Fruit fly (Drosophila melanogaster) whole organism, adult: ENCODE results near the gene CG31104.
A peak's percentile ranks its signal among the peaks of the same experiment; 100 is the strongest.

Source experiments
- CG11617 ChIP-seq: fragments of 200-800 bp; sonication (Bioruptor generic); optimal IDR thresholded peaks from 2 replicates; lab custom pipeline; 2017; ENCODE audit warnings: mild to moderate bottlenecking, missing biosample characterization, missing genetic modification reagents, missing genetic modification characterization
- CG12768 ChIP-seq: fragments of 200-800 bp; sonication (Bioruptor generic); optimal IDR thresholded peaks from 2 replicates; lab custom pipeline; 2017; ENCODE audit warnings: missing biosample characterization, missing genetic modification characterization, mild to moderate bottlenecking, moderate library complexity, missing genetic modification reagents
- CG14711 ChIP-seq: fragments of 200-800 bp; sonication (Bioruptor generic); optimal IDR thresholded peaks from 2 replicates; lab custom pipeline; 2018; ENCODE audit warnings: missing biosample characterization, mild to moderate bottlenecking, missing genetic modification characterization, moderate library complexity
- CG1620 ChIP-seq: fragments of 200-800 bp; sonication (Bioruptor generic); optimal IDR thresholded peaks from 2 replicates; lab custom pipeline; 2016; ENCODE audit warnings: missing biosample characterization, missing genetic modification characterization
- CG33017 ChIP-seq: fragments of 200-800 bp; sonication (Bioruptor generic); optimal IDR thresholded peaks from 2 replicates; lab custom pipeline; 2018; ENCODE audit warnings: missing biosample characterization, mild to moderate bottlenecking, missing genetic modification characterization, moderate library complexity
- CG5204 ChIP-seq: fragments of 200-800 bp; sonication (Bioruptor generic); optimal IDR thresholded peaks from 2 replicates; lab custom pipeline; 2016; ENCODE audit warnings: missing biosample characterization, missing genetic modification characterization
- CG7045 ChIP-seq: fragments of 200-800 bp; sonication (Bioruptor generic); optimal IDR thresholded peaks from 2 replicates; lab custom pipeline; 2017; ENCODE audit warnings: missing biosample characterization, mild to moderate bottlenecking, missing genetic modification characterization
- CG7101 ChIP-seq: fragments of 200-800 bp; sonication (Bioruptor generic); optimal IDR thresholded peaks from 2 replicates; lab custom pipeline; 2018; ENCODE audit warnings: missing biosample characterization, mild to moderate bottlenecking, missing genetic modification characterization, moderate library complexity
- Clk ChIP-seq: fragments of 200-800 bp; sonication (Bioruptor generic); optimal IDR thresholded peaks from 2 replicates; lab custom pipeline; 2017; ENCODE audit warnings: missing biosample characterization, missing genetic modification characterization
- Crg-1 ChIP-seq: fragments of 200-800 bp; sonication (Bioruptor generic); optimal IDR thresholded peaks from 2 replicates; lab custom pipeline; 2016; ENCODE audit warnings: missing biosample characterization, missing genetic modification characterization
- Hr96 ChIP-seq: fragments of 200-800 bp; sonication (Bioruptor generic); optimal IDR thresholded peaks from 2 replicates; lab custom pipeline; 2016; ENCODE audit warnings: missing biosample characterization, missing genetic modification characterization
- Mnt ChIP-seq: fragments of 200-800 bp; sonication (Bioruptor generic); optimal IDR thresholded peaks from 2 replicates; lab custom pipeline; 2016; ENCODE audit warnings: missing biosample characterization, mild to moderate bottlenecking, missing genetic modification characterization
- bab1 ChIP-seq: fragments of 200-800 bp; sonication (Bioruptor generic); optimal IDR thresholded peaks from 3 replicates; lab custom pipeline; 2019; ENCODE audit warnings: missing biosample characterization, mild to moderate bottlenecking, missing genetic modification characterization, moderate library complexity
- cic ChIP-seq: fragments of 200-800 bp; sonication (Bioruptor generic); optimal IDR thresholded peaks from 2 replicates; lab custom pipeline; 2017; ENCODE audit warnings: missing biosample characterization, mild to moderate bottlenecking, missing genetic modification characterization, moderate library complexity
- cnc ChIP-seq, 2 experiments: fragments of >200 bp; optimal IDR thresholded peaks; 2 replicates each; lab custom pipeline; 2017
- kay ChIP-seq: fragments of 200-800 bp; sonication (Bioruptor generic); peaks from one replicate; lab custom pipeline; 2016; ENCODE audit warnings: missing biosample characterization, missing genetic modification characterization, borderline replicate concordance
- pad ChIP-seq: fragments of 200-800 bp; sonication (Bioruptor generic); optimal IDR thresholded peaks from 3 replicates; lab custom pipeline; 2017; ENCODE audit warnings: missing biosample characterization, missing genetic modification characterization, mild to moderate bottlenecking, moderate library complexity, missing genetic modification reagents
- tj ChIP-seq: fragments of 200-800 bp; sonication (Bioruptor generic); optimal IDR thresholded peaks from 3 replicates; lab custom pipeline; 2017; ENCODE audit warnings: missing biosample characterization, mild to moderate bottlenecking, missing genetic modification characterization, moderate library complexity
- toe ChIP-seq: fragments of 200-800 bp; sonication (Bioruptor generic); optimal IDR thresholded peaks from 2 replicates; lab custom pipeline; 2016; ENCODE audit warnings: missing biosample characterization, missing genetic modification characterization

Gene CG31104

DNA sequence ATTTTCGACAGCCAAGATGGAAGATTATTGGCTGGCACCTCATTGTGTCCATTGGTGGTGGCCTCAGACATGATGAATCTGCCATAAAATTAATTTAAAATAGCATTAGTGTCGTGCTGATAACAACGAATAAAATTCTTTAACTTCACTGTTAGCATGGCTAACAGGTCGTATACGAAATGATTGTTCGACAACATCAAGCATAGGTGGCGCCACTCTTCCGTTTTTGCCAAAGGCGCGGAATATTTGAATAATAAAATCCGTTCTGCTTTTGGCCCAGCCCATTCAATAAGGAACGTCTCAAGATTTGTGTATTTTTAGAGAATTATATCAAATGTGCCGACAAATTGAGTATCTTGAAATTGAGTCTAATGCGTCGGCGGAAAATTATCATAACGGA lies 27.3 kb downstream of the CG31104 start:
- TF ChIP-seq Crg-1 (GFP tag; lab: Kevin White, UChicago): no peak
- TF ChIP-seq cnc (optimal IDR thresholded peaks at IDR 0.05; lab: Kevin White, UChicago): no peak
- TF ChIP-seq CG1620 (GFP tag; lab: Kevin White, UChicago): no peak
- no peak for TF ChIP-seq bab1
- TF ChIP-seq pad (GFP tag; lab: Kevin White, UChicago): no peak
- no peak for TF ChIP-seq Clk (GFP tag; lab: Kevin White, UChicago)
- TF ChIP-seq toe (GFP tag; lab: Kevin White, UChicago): peak; percentile 26
- TF ChIP-seq tj (GFP tag; lab: Kevin White, UChicago): no peak

DNA sequence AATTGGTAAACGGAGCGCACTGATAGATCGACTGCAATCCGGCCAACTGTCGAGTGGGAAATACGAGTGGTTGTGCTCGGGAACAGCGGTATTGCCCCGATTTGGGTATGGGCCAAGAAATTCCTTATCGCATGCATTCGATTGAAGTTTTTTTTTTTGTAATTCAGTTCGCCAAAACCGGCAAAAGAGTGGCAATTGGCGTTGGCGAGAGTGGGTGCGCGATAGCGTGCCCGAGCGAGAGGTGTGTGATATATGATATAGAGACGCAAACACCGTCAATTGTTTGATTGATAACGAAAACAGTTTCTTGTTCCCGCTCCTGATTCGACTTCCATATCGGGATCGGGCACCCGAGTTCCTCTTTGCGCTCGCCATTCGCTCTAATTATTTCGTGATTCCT lies 28.5 kb downstream of the CG31104 start, which contains the start of gene CG31087:
CG31087 (minus strand) TSS at position 63 of the 400 bp plus-strand sequence.
- no peak for TF ChIP-seq CG12768 (GFP tag; lab: Kevin White, UChicago)
- no peak for TF ChIP-seq Clk (GFP tag; lab: Kevin White, UChicago)
- TF ChIP-seq cic (GFP tag; lab: Kevin White, UChicago): peak; percentile 63
- TF ChIP-seq CG33017: no peak

DNA sequence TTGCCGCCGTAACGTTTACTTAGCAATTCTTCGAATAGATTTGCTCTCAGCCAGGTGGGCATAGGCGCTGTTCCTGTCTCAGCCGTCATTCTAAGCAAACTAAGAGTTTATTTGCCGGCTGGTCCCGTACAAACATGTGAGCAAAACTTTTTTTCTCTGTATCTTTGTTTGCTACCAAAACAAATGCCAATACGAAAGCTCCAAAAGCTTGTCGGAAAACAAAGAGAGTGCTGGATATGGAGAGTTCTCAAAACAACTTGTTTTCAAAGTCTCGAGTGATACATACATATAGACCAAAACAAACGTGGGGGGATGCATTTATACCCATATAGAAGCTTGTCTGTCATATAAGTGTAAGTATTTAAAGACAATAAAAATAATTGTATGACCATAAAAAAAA lies 30.7 kb downstream of the CG31104 start, which contains the start of gene CG10559:
CG10559 (minus strand) TSS at position 101 of the 400 bp plus-strand sequence.
- TF ChIP-seq CG11617 (GFP tag; lab: Kevin White, UChicago) (no peak), CG5204 (GFP tag; lab: Kevin White, UChicago) (no peak), CG7045 (GFP tag; lab: Kevin White, UChicago) (no peak), cic (GFP tag; lab: Kevin White, UChicago) (peak; percentile 20), kay (GFP tag; lab: Kevin White, UChicago) (peak; percentile 73)

DNA sequence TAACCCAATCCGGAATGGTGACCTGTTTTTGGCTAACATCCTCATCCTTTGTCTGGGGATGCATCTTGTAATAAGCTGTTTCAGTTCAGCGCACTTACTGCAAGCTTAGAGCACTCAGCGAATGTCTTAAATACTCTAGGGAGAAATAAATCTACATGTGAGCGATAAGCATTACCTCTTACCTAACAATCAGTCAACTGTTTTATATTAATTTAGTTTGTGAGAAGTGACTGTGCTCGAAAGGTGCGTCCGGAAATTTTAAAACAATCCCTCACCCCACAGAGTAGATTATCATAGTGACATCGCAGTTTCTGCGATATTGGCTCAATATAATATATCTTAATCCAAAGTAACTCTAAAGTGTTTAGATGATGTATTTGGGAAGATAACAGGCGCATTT lies 32.7 kb downstream of the CG31104 start, which contains the start of gene CG10553:
CG10553 (minus strand) TSS at position 101 of the 400 bp plus-strand sequence.
- no peak for TF ChIP-seq Hr96

DNA sequence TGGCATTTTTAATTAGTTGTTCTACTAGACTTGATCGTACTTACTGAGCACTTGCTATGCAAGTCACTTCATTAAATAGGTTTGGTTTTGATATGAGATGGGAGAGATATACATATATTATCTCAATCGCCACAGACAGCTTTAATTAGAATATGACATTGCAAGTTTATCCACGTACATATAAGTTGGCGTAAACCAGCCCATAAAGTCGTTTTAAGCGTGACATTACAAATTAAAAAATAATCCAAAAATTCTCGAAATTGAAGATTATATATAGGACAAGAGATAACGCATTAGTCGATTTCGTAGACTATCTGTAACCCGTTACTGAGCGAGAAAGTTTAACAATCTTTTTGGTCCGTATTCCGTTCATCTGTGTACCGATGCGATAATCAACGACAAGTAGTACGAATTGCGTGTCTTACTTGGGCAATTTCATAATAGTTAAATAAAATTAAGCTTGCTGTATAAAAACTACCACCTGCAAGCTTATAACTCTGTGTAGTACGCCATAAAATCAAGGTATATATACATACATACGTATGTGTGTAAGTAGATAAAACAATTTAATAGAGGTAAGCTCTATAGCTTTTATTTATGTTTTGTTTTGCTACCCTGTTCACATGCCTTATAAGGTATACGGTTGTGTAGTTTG lies 34.9 kb downstream of the CG31104 start, which contains the start of gene CG10560:
CG10560 (minus strand) TSS at position 51 of the 655 bp plus-strand sequence.
- TF ChIP-seq cic (GFP tag; lab: Kevin White, UChicago) (peak; percentile 27), CG11617 (GFP tag; lab: Kevin White, UChicago) (no peak), CG12768 (GFP tag; lab: Kevin White, UChicago) (no peak), CG7101 (tag; lab: Kevin White, UChicago) (no peak), cnc (optimal IDR thresholded peaks at IDR 0.05; lab: Kevin White, UChicago) (peak; percentile 19 to 51), kay (GFP tag; lab: Kevin White, UChicago) (peak; percentile 74), Clk (GFP tag; lab: Kevin White, UChicago) (no peak), bab1 (no peak)

DNA sequence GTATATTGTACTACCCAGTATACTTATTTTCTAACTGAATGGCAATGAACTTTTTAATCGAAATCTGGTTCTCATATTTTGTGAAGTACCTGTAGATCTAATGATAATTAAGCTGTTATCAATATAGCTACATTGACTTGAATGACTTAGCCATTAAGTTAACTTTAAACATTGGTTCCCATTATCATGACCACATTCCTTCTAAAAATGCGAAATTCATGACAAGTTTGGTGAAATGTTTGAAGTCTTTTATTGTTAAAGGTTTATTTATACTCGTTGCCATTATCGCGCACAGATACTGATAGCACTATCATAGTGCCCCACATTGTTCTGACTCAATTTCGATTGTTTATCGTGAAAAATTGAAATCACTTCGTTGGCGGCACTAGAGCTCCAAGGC lies 35.6 kb downstream of the CG31104 start:
- no peak for TF ChIP-seq Crg-1 (GFP tag; lab: Kevin White, UChicago)
- TF ChIP-seq cnc (optimal IDR thresholded peaks at IDR 0.05; lab: Kevin White, UChicago): no peak
- no peak for TF ChIP-seq Mnt (GFP tag; lab: Kevin White, UChicago)
- TF ChIP-seq Hr96: no peak
- no peak for TF ChIP-seq CG5204 (GFP tag; lab: Kevin White, UChicago)
- TF ChIP-seq bab1: no peak
- TF ChIP-seq toe (GFP tag; lab: Kevin White, UChicago): no peak
- TF ChIP-seq kay (GFP tag; lab: Kevin White, UChicago): no peak
- no peak for TF ChIP-seq CG7101 (tag; lab: Kevin White, UChicago)
- no peak for TF ChIP-seq CG14711 (tag; lab: Kevin White, UChicago)
- TF ChIP-seq tj (GFP tag; lab: Kevin White, UChicago): no peak
- TF ChIP-seq CG33017: no peak
- no peak for TF ChIP-seq Clk (GFP tag; lab: Kevin White, UChicago)
- no peak for TF ChIP-seq cic (GFP tag; lab: Kevin White, UChicago)
- no peak for TF ChIP-seq pad (GFP tag; lab: Kevin White, UChicago)
- no peak for TF ChIP-seq CG11617 (GFP tag; lab: Kevin White, UChicago)
- no peak for TF ChIP-seq CG1620 (GFP tag; lab: Kevin White, UChicago)

DNA sequence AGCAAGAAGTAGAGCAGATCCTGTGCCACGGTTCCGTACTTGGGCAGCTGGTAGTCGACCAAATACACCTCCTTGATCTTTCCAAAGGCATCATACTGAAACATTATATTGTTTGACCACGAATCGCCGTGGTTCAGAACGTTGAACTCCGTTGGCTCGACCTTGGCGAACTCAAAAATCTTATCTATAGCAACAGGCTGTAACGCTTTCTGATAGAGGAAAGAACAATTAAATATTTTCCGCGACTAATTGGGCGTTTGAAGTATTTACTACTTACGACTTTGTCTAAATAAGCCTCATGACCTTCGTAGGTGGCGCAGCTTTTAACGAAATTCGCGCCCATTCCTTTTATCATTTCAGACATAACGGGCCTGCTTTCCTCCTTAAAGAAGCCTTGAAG lies 36.4 kb downstream of the CG31104 start:
- TF ChIP-seq pad (GFP tag; lab: Kevin White, UChicago) (no peak), CG14711 (tag; lab: Kevin White, UChicago) (no peak), toe (GFP tag; lab: Kevin White, UChicago) (no peak)

DNA sequence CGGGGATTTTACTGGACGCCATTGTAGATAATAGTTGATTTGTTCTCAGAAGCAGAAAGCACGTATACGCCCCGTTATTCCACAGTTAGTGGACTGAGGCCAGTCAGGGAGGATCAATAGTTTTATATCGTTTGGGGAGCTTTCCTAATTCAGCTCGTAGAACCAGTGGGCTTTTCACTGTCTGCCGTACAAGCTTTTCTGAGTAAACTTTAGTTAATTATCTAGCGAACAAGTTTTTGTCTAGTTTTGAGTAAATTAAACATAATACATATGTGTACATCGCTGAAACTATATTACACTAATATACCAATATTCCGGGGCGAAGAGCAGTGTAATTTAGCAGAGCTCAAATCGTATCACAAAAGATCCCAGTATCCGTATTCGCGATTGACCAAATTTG lies 37.4 kb downstream of the CG31104 start, which contains the start of gene CG10562:
CG10562 (minus strand) TSS at position 101 of the 400 bp plus-strand sequence.
- TF ChIP-seq bab1 (no peak), CG12768 (GFP tag; lab: Kevin White, UChicago) (peak; percentile 10), cic (GFP tag; lab: Kevin White, UChicago) (peak; percentile 28), cnc (optimal IDR thresholded peaks at IDR 0.05; lab: Kevin White, UChicago) (no peak)
